Fruit fly (Drosophila melanogaster): ENCODE data around the gene CG4953.
A peak's percentile ranks its signal among the peaks of the same experiment; 100 is the strongest.

The CG4953 gene

DNA sequence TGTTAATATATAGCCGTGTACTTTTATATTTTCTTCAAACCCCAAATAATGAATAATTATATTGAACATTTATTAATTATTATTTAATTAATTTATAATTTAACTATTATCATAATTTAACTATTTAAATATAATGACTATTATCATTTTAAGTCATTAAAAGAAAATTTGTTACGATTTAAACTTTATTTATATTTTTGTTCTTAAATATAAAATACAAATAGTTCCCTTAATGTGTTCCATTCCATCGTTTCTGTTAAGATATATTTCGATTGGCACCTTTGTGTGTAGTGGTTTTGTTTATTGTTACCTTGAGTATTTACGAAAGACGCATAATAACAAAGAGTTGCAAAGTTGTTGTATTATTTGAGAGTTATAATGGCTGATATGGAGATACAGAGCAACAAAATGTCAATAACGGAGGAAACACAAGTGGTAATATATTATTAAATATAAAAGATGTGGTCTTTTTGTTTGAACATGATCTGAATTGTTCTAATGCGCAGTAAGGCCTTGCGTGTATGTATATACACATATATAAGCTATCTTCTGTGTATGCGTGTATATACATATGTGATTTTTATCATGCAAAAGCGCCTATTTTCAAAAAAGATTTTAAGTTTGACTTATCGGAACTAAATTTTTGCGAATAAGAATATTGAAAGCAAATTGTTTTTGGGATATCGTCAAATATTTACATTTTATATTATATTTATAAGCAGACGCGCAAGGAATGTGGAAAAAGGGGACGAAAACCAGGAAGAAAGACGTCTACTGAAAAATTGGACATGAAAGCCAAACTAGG lies 2.5 kb upstream of the CG4953 start, which contains the start of gene REPTOR-BP:
TSS of gene REPTOR-BP (plus strand) at position 296 of the 805 bp plus-strand sequence.
- TF ChIP-seq brk (GFP tag; optimal IDR thresholded peaks at IDR 0.05) (peak; percentile 67), sage (GFP tag; optimal IDR thresholded peaks at IDR 0.05) (peak; percentile 58), psq (GFP tag; optimal IDR thresholded peaks at IDR 0.05) (peak; percentile 0), usp (GFP tag; optimal IDR thresholded peaks at IDR 0.05) (no peak)

DNA sequence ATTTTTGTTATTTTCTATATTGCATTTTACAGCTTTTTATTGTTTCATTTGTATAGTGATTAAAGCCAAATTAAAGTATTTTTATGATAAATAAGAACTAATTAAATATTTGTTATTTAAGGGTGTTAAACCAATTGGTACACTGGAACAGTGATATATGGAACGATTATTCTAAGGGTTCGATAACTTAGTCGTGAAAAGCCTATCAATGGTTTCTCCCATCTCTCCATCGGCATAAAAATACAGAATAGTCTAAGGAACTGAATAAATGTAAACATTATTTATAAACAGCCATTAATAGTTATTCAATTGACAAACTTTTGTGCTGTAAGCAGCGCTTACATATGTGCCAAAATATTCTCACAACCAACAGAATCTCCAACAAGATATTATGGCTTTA lies 1.4 kb upstream of the CG4953 start, which contains the start of gene Mob3:
TSS of gene Mob3 (plus strand) at position 208 of the 400 bp plus-strand sequence.
- TF ChIP-seq Dif (GFP tag; optimal IDR thresholded peaks at IDR 0.05; ENCODE audit: partially characterized antibody): no peak
- TF ChIP-seq fru (GFP tag; optimal IDR thresholded peaks at IDR 0.05): no peak
- no peak for TF ChIP-seq CG9705 (GFP tag; optimal IDR thresholded peaks at IDR 0.05)
- peak; percentile 56 for TF ChIP-seq sage (GFP tag; optimal IDR thresholded peaks at IDR 0.05)
- TF ChIP-seq woc (GFP tag; optimal IDR thresholded peaks at IDR 0.05): peak; percentile 39
- no peak for TF ChIP-seq rgr (GFP tag; optimal IDR thresholded peaks at IDR 0.05)
- TF ChIP-seq psq (GFP tag; optimal IDR thresholded peaks at IDR 0.05): no peak
- TF ChIP-seq HLH106 (tag; optimal IDR thresholded peaks at IDR 0.05): no peak
- no peak for TF ChIP-seq dl (GFP tag; optimal IDR thresholded peaks at IDR 0.05; ENCODE audit: insufficient read depth in 1 of 2, partially characterized antibody in 2 of 2)
- TF ChIP-seq Hnf4 (GFP tag; optimal IDR thresholded peaks at IDR 0.05): peak; percentile 43
- no peak for TF ChIP-seq br (GFP tag; optimal IDR thresholded peaks at IDR 0.05)

DNA sequence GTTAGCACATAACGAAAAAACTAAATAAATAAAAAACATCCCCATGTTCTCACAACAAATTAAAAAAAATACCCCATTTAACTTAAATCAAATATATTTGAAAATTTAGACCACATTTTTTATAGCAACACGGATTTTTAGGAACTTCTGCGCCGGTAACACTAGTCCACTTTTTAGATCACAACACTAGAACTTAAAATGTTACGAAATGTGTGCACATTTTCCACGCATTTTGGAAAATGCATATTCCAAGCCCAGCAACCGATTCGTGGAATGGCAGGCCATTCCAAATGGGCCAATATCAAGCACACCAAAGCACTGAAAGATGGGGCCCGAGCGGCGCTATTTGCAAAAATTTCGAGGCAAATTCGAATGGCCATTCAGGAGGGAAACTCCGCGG lies 2.2 kb downstream of the CG4953 start, which contains the start of gene CG4957:
TSS of gene CG4957 (plus strand) at position 185 of the 400 bp plus-strand sequence.
- TF ChIP-seq woc (GFP tag; optimal IDR thresholded peaks at IDR 0.05): no peak
- peak; percentile 26 for TF ChIP-seq Myc (optimal IDR thresholded peaks at IDR 0.05)
- TF ChIP-seq OdsH (GFP tag; optimal IDR thresholded peaks at IDR 0.05): no peak

DNA sequence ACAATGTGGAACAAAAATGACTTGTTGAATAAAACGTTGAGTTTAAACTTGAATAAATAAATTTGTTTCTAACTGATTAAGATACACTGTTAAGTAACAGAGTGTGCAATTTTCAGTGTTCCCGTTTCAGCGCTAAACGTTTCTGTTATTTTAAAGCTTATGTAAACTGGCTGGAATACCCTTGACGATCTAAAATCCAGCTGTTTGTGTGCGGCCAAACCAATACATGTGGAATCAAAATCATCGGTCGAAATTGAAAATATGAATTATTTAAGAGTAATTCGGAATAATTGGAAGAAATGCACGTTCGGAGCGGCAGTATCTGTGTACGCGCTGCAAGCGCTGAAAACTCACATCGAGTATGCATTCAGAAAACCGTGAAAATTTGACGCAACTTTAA lies 3.4 kb downstream of the CG4953 start, which contains the start of gene Mulk:
TSS of gene Mulk (plus strand) at position 198 of the 400 bp plus-strand sequence.
- TF ChIP-seq foxo (GFP tag; optimal IDR thresholded peaks at IDR 0.05) (peak in 1 of 2 experiments; percentile 50), usp (GFP tag; optimal IDR thresholded peaks at IDR 0.05) (no peak), Jra (GFP tag; optimal IDR thresholded peaks at IDR 0.05) (no peak), GATAd (GFP tag; optimal IDR thresholded peaks at IDR 0.05) (no peak), sage (GFP tag; optimal IDR thresholded peaks at IDR 0.05) (peak; percentile 67)

DNA sequence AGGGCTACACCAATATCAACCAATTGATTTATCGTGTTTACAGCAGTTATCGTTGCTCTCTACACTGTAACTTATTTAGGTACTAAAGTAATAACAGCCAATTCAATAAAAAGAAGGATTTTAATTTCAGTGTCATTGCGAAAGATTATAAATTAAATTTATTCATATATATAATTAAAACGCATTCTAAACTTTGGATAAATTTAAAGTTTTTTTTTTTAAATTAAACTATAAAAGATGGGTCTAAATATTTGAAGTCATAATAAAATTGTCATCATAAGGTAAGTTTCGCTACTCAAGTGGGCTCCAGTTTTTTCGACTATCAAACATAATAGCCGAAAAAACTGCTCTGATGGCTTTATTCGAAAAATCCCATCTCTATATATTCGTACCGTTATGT lies 5.7 kb downstream of the CG4953 start, which contains the start of gene trk:
TSS of gene trk (minus strand) at position 101 of the 400 bp plus-strand sequence.
- no peak for TF ChIP-seq Hr83 (GFP tag; optimal IDR thresholded peaks at IDR 0.05; ENCODE audit: poor library complexity, severe bottlenecking)
- TF ChIP-seq br (GFP tag; optimal IDR thresholded peaks at IDR 0.05): no peak
- TF ChIP-seq Dif (GFP tag; optimal IDR thresholded peaks at IDR 0.05; ENCODE audit: partially characterized antibody): no peak
- no peak for TF ChIP-seq dl (GFP tag; optimal IDR thresholded peaks at IDR 0.05; ENCODE audit: insufficient read depth in 1 of 2, partially characterized antibody in 2 of 2)
- TF ChIP-seq Mio (GFP tag; optimal IDR thresholded peaks at IDR 0.05): no peak
- no peak for TF ChIP-seq OdsH (GFP tag; optimal IDR thresholded peaks at IDR 0.05)
- TF ChIP-seq brk (GFP tag; optimal IDR thresholded peaks at IDR 0.05): no peak

DNA sequence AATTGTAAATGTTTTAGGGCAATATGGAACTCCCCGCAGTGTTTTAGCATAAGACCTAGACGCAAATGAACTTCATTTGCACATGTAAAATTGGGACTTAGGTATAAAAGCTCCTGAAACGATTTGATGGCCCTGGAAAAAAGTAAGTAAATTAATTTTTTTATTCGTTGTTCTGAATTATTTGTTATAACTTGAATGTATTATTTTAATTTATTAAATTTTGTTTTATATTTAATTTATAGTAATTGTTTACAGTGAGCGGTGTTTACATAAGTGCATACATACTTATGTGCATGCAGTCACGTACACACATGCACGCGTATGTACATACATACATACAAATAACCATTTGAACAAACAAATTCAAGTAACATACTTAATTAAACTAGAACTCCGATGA lies 9.9 kb downstream of the CG4953 start:
- no peak for TF ChIP-seq Sp1 (GFP tag; optimal IDR thresholded peaks at IDR 0.05)
- TF ChIP-seq psq (GFP tag; optimal IDR thresholded peaks at IDR 0.05): peak; percentile 18

DNA sequence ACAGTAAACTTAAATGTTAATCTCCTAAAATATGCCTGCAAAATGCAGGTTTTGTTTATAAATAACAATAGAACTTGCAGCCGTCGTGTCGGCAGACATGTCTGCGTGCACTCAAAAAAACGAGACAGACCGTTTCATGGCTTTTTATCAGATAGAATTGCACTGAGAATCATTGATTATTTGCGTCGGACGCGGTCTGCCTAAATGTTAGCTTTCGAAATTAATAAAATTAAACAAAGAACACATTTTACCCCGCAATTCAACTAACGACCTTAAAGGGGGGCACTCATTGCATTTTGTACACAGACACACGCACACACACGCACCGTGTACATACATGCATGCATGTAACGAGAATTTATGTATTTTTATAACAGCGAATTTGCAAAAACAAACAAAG lies 10.3 kb downstream of the CG4953 start:
- TF ChIP-seq OdsH (GFP tag; optimal IDR thresholded peaks at IDR 0.05) (peak; percentile 60), GATAd (GFP tag; optimal IDR thresholded peaks at IDR 0.05) (no peak), ey (GFP tag; optimal IDR thresholded peaks at IDR 0.05) (peak; percentile 66), N (GFP tag; optimal IDR thresholded peaks at IDR 0.05) (peak; percentile 9), foxo (GFP tag; optimal IDR thresholded peaks at IDR 0.05) (peak; percentile 14 to 54), Jra (GFP tag; optimal IDR thresholded peaks at IDR 0.05) (peak; percentile 40), Hnf4 (GFP tag; optimal IDR thresholded peaks at IDR 0.05) (peak; percentile 58), Dif (GFP tag; optimal IDR thresholded peaks at IDR 0.05; ENCODE audit: partially characterized antibody) (no peak), dmrt93B (GFP tag; optimal IDR thresholded peaks at IDR 0.05) (no peak), psq (GFP tag; optimal IDR thresholded peaks at IDR 0.05) (peak; percentile 33), tai (GFP tag; optimal IDR thresholded peaks at IDR 0.05) (peak; percentile 52)

All from whole organism, wandering third instar larva.